Worm (Caenorhabditis elegans): ENCODE results near the gene arrd-23.

arrd-23 gene

DNA sequence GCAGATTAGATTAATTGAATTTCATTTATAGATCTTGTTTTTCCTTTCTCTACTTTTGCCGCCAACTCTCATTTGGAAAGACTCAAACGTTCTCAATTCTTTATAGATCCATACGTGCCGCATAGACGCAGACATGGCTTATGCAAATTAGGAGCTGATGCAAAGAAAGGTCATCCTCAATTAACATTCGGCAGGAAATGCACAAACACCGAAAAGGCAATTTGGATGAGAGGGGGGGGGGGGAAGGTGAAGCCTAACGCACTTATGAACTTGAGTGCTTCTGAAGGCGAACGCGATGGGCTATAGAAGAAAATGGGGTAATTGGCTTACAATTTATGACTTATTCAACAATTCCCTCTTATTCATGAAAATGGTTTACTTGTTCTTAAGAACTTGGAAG is 16.1 kb upstream of the arrd-23 start (continued):
- TF ChIP-seq egl-43 (GFP tag; IDR thresholded peaks at IDR 0.05): no peak

DNA sequence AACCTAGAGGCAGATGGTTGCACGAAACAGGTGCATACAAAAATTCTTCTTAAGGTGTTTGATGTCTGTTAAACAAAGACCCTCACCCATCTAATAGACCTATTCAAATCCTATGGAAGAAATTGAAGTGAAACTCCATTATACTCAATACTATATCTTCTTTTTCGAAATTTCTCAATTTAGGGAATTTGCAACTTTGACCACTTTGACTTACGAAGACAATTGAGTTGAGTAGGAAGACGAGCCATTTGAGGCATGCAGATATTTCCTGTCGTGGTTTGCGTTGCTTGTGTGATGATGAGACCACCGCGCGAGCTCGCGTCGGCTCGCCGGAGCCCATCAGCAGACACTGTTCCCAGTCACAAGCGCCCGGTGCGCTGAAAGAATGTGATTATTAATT is 15.1 kb upstream of the arrd-23 start:
- TF ChIP-seq unc-130 (GFP tag; optimal IDR thresholded peaks at IDR 0.05) (no peak), nhr-42 (GFP tag; IDR thresholded peaks at IDR 0.05) (no peak), F49E8.2 (tag; optimal IDR thresholded peaks at IDR 0.05; ENCODE audit: borderline replicate concordance) (no peak), rbr-2 (tag; optimal IDR thresholded peaks at IDR 0.05) (no peak), dpl-1 (GFP tag; optimal IDR thresholded peaks at IDR 0.05) (no peak), mxl-2 (GFP tag; conservative IDR thresholded peaks at IDR 0.05) (no peak), spr-1 (tag; optimal IDR thresholded peaks at IDR 0.05) (no peak), mxl-3 (GFP tag; optimal IDR thresholded peaks at IDR 0.05) (no peak), mes-2 (tag; optimal IDR thresholded peaks at IDR 0.05; ENCODE audit: poor library complexity, severe bottlenecking) (no peak), tag-97 (GFP tag; IDR thresholded peaks at IDR 0.05) (no peak), ceh-62 (tag; optimal IDR thresholded peaks at IDR 0.05) (no peak), ama-1 (optimal IDR thresholded peaks at IDR 0.05) (no peak), T20F7.1 (GFP tag; optimal IDR thresholded peaks at IDR 0.05) (no peak), snpc-4 (tag; optimal IDR thresholded peaks at IDR 0.05) (no peak), F44E2.7 (GFP tag; IDR thresholded peaks at IDR 0.05) (no peak), hif-1 (tag; optimal IDR thresholded peaks at IDR 0.05) (no peak), nhr-6 (tag; optimal IDR thresholded peaks at IDR 0.05) (no peak), ceh-20 (GFP tag; IDR thresholded peaks at IDR 0.05) (no peak)

DNA sequence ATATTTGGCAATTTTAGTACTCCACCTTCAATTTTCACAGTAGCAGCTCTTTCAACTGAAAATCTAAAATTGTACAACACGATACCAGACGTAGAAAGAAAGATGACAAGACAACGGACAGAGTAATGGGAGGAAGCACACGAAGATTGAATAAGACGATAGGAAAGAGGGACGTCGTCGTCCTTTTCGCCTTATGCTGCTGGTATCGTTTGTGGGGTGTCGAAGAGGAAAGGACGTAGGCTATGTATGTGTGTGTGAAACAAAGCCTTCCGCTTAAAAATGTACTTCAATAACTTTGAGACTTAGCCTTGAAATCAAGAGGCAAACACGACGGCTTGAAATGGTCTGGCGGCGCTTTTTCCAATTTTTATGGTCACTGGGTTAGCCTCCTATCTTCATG is 13.0 kb upstream of the arrd-23 start:
- peak; percentile 18 for TF ChIP-seq mep-1 (tag; optimal IDR thresholded peaks at IDR 0.05)
- TF ChIP-seq unc-62 (GFP tag; optimal IDR thresholded peaks at IDR 0.05 in 1 of 2): peak in 1 of 2 experiments; percentile 95
- TF ChIP-seq unc-62 (tag; optimal IDR thresholded peaks at IDR 0.05): no peak
- peak; percentile 12 for TF ChIP-seq hlh-30 (tag; optimal IDR thresholded peaks at IDR 0.05; ENCODE audit: insufficient read depth)
- no peak for TF ChIP-seq T20F7.1 (GFP tag; optimal IDR thresholded peaks at IDR 0.05)

DNA sequence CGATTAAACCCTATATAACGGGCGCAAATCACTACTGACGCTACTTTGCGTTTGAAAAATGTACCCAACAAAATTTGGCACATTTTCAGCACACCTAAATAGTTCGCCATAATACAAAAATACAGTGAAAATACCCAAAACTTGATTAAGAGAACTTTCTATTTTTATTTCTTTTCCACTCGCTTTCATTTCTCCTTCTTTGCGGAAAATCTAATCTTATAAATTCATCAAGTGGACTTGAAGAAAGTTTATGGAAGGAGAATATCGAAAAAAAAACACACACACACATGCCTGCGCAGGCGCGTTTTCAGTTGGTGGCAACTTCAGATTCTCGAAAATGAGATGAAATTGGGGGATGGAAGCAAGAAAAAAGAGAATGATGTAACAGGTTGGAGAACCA is 10.5 kb upstream of the arrd-23 start:
- no peak for TF ChIP-seq zip-11 (GFP tag; IDR thresholded peaks at IDR 0.05)
- TF ChIP-seq hlh-11 (tag; optimal IDR thresholded peaks at IDR 0.05): no peak
- TF ChIP-seq unc-62 (GFP tag; optimal IDR thresholded peaks at IDR 0.05 in 1 of 2): no peak
- no peak for TF ChIP-seq unc-62 (tag; optimal IDR thresholded peaks at IDR 0.05)

DNA sequence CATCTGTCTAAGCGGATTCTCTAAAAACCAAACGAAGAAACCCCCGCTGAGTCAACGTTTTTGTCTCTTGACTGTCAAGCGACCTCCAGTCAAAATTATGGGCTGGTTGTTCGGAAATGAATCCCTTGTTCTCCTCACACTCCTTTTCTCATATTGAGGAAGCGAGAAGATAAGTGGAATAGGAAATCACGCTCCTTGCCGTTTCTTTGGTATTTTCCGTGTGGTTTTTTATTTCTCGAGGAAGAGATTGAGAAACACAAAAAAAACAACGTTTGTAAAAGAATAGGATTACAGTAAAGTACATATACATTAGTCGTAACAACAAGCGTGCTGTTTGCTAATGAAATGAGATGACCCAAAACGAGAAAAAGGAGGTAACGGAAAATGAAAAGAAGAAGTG is 8.8 kb upstream of the arrd-23 start, which contains the start of gene tsp-14:
Gene tsp-14 (minus strand): TSS at position 62 of the 400 bp plus-strand sequence.
- TF ChIP-seq snpc-4 (tag; optimal IDR thresholded peaks at IDR 0.05) (no peak), F37D6.2 (tag; optimal IDR thresholded peaks at IDR 0.05) (no peak), ceh-28 (tag; optimal IDR thresholded peaks at IDR 0.05) (no peak), nhr-28 (tag; optimal IDR thresholded peaks at IDR 0.05) (peak; percentile 10), nhr-111 (GFP tag; optimal IDR thresholded peaks at IDR 0.05) (no peak), vab-7 (GFP tag; IDR thresholded peaks at IDR 0.05) (no peak), zip-11 (GFP tag; IDR thresholded peaks at IDR 0.05) (no peak), ZK546.5 (tag; optimal IDR thresholded peaks at IDR 0.05) (no peak)

DNA sequence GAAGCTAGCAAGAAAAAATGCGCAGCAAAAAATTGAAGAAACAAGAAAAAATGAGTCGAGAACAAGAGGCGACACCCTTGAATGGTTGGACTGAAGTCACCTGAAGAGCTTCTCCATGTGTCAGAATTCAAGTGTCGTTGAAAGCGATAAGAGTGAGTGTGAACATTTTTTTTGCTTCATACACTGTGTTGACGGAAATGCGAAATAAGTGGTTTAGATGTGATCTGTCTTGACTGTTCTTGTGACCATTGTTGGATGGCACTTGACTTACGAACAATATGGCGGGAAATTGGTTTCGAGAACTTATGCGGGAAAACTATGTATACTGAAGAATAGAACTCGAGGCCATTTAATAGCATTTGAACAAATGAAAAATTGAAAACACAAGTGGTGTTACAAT is 5.8 kb upstream of the arrd-23 start:
- no peak for TF ChIP-seq php-3 (GFP tag; IDR thresholded peaks at IDR 0.05)
- TF ChIP-seq unc-62 (GFP tag; optimal IDR thresholded peaks at IDR 0.05 in 1 of 2): peak in 1 of 2 experiments; percentile 81
- no peak for TF ChIP-seq unc-62 (tag; optimal IDR thresholded peaks at IDR 0.05)
- no peak for TF ChIP-seq ztf-7 (tag; optimal IDR thresholded peaks at IDR 0.05)
- TF ChIP-seq hlh-30 (tag; optimal IDR thresholded peaks at IDR 0.05; ENCODE audit: insufficient read depth): peak; percentile 46
- no peak for TF ChIP-seq lir-3 (tag; optimal IDR thresholded peaks at IDR 0.05)
